Worm (Caenorhabditis elegans) whole organism, L2 larva: ENCODE data around the gene mob-4.

ENCODE experiments used
- C34F6.9 ChIP-seq: fragments of 150-350 bp; optimal IDR thresholded peaks from 2 replicates; lab custom pipeline; 2014; ENCODE audit warnings: missing biosample characterization, missing genetic modification characterization
- F13H6.1 ChIP-seq: sonication (generic microtip); optimal IDR thresholded peaks from 2 replicates; lab custom pipeline; 2016; ENCODE audit warnings: missing genetic modification characterization, missing compliant biosample characterization
- R02D3.7 ChIP-seq: fragments of 150-350 bp; optimal IDR thresholded peaks from 2 replicates; lab custom pipeline; 2014; ENCODE audit warnings: missing biosample characterization, missing genetic modification characterization
- alr-1 ChIP-seq: fragments of 150-350 bp; optimal IDR thresholded peaks from 2 replicates; lab custom pipeline; 2014; ENCODE audit warnings: missing biosample characterization, missing genetic modification characterization
- aly-2 ChIP-seq: fragments of 150-350 bp; optimal IDR thresholded peaks from 2 replicates; lab custom pipeline; 2014; ENCODE audit warnings: missing biosample characterization, missing genetic modification characterization
- ama-1 ChIP-seq: fragments of 150-350 bp; optimal IDR thresholded peaks from 2 replicates; lab custom pipeline; 2018; ENCODE audit warnings: inconsistent platforms
- ceh-16 ChIP-seq: fragments of 150-350 bp; optimal IDR thresholded peaks from 2 replicates; lab custom pipeline; 2014; ENCODE audit warnings: missing biosample characterization, missing genetic modification characterization
- ceh-82 ChIP-seq: fragments of 150-350 bp; optimal IDR thresholded peaks from 2 replicates; lab custom pipeline; 2014; ENCODE audit warnings: missing biosample characterization, missing genetic modification characterization
- crh-2 ChIP-seq: sonication (generic microtip); optimal IDR thresholded peaks from 2 replicates; lab custom pipeline; 2017; ENCODE audit warnings: missing biosample characterization, missing genetic modification characterization
- egl-27 ChIP-seq: sonication (generic microtip); optimal IDR thresholded peaks from 3 replicates; lab custom pipeline; 2017; ENCODE audit warnings: missing biosample characterization, missing genetic modification reagents, missing genetic modification characterization
- elt-1 ChIP-seq: fragments of 150-350 bp; optimal IDR thresholded peaks from 2 replicates; lab custom pipeline; 2014; ENCODE audit warnings: missing biosample characterization, missing genetic modification characterization
- fos-1 ChIP-seq: fragments of 150-350 bp; optimal IDR thresholded peaks from 2 replicates; lab custom pipeline; 2014; ENCODE audit warnings: missing biosample characterization, missing genetic modification characterization
- gmeb-1 ChIP-seq: fragments of 150-350 bp; optimal IDR thresholded peaks from 2 replicates; lab custom pipeline; 2014; ENCODE audit warnings: missing biosample characterization, missing genetic modification characterization
- lin-13 ChIP-seq: fragments of 150-350 bp; optimal IDR thresholded peaks from 2 replicates; lab custom pipeline; 2014; ENCODE audit warnings: missing biosample characterization, missing genetic modification reagents, missing genetic modification characterization
- lin-39 ChIP-seq: fragments of 150-350 bp; optimal IDR thresholded peaks from 2 replicates; lab custom pipeline; 2014; ENCODE audit warnings: missing biosample characterization, missing genetic modification reagents, missing genetic modification characterization
- lsy-2 ChIP-seq, 2 experiments: fragments of 150-350 bp in 1 of 2; sonication (generic microtip) in 1 of 2; optimal IDR thresholded peaks; 2 replicates each; lab custom pipeline; 2014 to 2017; ENCODE audit warnings: missing biosample characterization in 2 of 2, missing genetic modification characterization in 2 of 2
- mab-5 ChIP-seq: fragments of 150-350 bp; optimal IDR thresholded peaks from 2 replicates; lab custom pipeline; 2014; ENCODE audit warnings: missing biosample characterization, missing genetic modification characterization
- mbf-1 ChIP-seq: sonication (generic microtip); optimal IDR thresholded peaks from 2 replicates; lab custom pipeline; 2017; ENCODE audit warnings: missing biosample characterization, missing genetic modification characterization
- nhr-12 ChIP-seq: fragments of 150-350 bp; optimal IDR thresholded peaks from 2 replicates; lab custom pipeline; 2014; ENCODE audit warnings: missing biosample characterization, missing genetic modification characterization
- nhr-129 ChIP-seq: fragments of 150-350 bp; optimal IDR thresholded peaks from 2 replicates; lab custom pipeline; 2014; ENCODE audit warnings: missing biosample characterization, missing genetic modification characterization
- nhr-25 ChIP-seq: fragments of 150-350 bp; sonication (generic microtip); optimal IDR thresholded peaks from 3 replicates; lab custom pipeline; 2014; ENCODE audit warnings: missing biosample characterization, missing genetic modification characterization
- peb-1 ChIP-seq: fragments of 150-350 bp; optimal IDR thresholded peaks from 2 replicates; lab custom pipeline; 2014; ENCODE audit warnings: missing biosample characterization, missing genetic modification characterization
- sem-4 ChIP-seq: fragments of 150-350 bp; optimal IDR thresholded peaks from 2 replicates; lab custom pipeline; 2014; ENCODE audit warnings: missing biosample characterization, missing genetic modification reagents, missing genetic modification characterization
- skn-1 ChIP-seq: sonication (generic microtip); optimal IDR thresholded peaks from 2 replicates; lab custom pipeline; 2017; ENCODE audit warnings: missing biosample characterization, missing genetic modification characterization
- sma-3 ChIP-seq: sonication (generic microtip); optimal IDR thresholded peaks from 2 replicates; lab custom pipeline; 2016; ENCODE audit warnings: missing genetic modification reagents, missing genetic modification characterization, missing compliant biosample characterization
- sma-9 ChIP-seq, 2 experiments: fragments of 150-350 bp in 1 of 2; sonication (generic microtip) in 1 of 2; optimal IDR thresholded peaks; 2 replicates each; lab custom pipeline; 2014 to 2016; ENCODE audit warnings: missing genetic modification characterization in 2 of 2, mild to moderate bottlenecking in 1 of 2, missing biosample characterization in 1 of 2, missing compliant biosample characterization in 1 of 2, missing genetic modification reagents in 1 of 2, moderate library complexity in 1 of 2
- snpc-4 ChIP-seq: fragments of 150-350 bp; optimal IDR thresholded peaks from 2 replicates; lab custom pipeline; 2014; ENCODE audit warnings: missing biosample characterization, missing genetic modification characterization
- unc-39 ChIP-seq: fragments of 150-350 bp; optimal IDR thresholded peaks from 2 replicates; lab custom pipeline; 2014; ENCODE audit warnings: missing biosample characterization, missing genetic modification characterization
- unc-62 ChIP-seq: fragments of 150-350 bp; optimal IDR thresholded peaks from 2 replicates; lab custom pipeline; 2014; ENCODE audit warnings: missing biosample characterization, missing genetic modification reagents, missing genetic modification characterization
- zag-1 ChIP-seq: fragments of 150-350 bp; optimal IDR thresholded peaks from 2 replicates; lab custom pipeline; 2014; ENCODE audit warnings: missing biosample characterization, missing genetic modification characterization
- ztf-1 ChIP-seq: fragments of 200-800 bp; sonication (Bioruptor generic); conservative IDR thresholded peaks from 2 replicates; pipeline ENCODE4 v1.3.6; 2022; ENCODE audit warnings: missing genetic modification characterization, missing compliant biosample characterization

Gene mob-4

ce11 chrIII:8235358-8235757 lies 10.5 kb downstream of the mob-4 start, which contains the start of gene C02F5.14:
C02F5.14 (minus strand) TSS chrIII:8235514.
- TF ChIP-seq egl-27 = no peak
- TF ChIP-seq aly-2 (tag; lab: Kevin White, UChicago) = no peak
- no peak for TF ChIP-seq ama-1 (lab: Kevin White, UChicago)
- no peak for TF ChIP-seq crh-2
- TF ChIP-seq sma-3 (GFP tag; lab: Kevin White, UChicago) = no peak
- no peak for TF ChIP-seq sem-4
- no peak for TF ChIP-seq mab-5 (tag; lab: Kevin White, UChicago)
- TF ChIP-seq ceh-16 = no peak
- TF ChIP-seq ceh-82 (tag; lab: Kevin White, UChicago) = no peak
- TF ChIP-seq R02D3.7 = no peak
- no peak for TF ChIP-seq snpc-4 (tag; lab: Kevin White, UChicago)
- TF ChIP-seq zag-1 (tag; lab: Kevin White, UChicago) = no peak
- no peak for TF ChIP-seq ztf-1 (GFP tag; lab: Robert Waterston, UW)
- TF ChIP-seq elt-1 = no peak
- TF ChIP-seq peb-1 (tag; lab: Kevin White, UChicago) = no peak
- TF ChIP-seq unc-39 (tag; lab: Kevin White, UChicago) = no peak
- no peak for TF ChIP-seq lin-39
- no peak for TF ChIP-seq alr-1 (tag; lab: Kevin White, UChicago)
- TF ChIP-seq unc-62 = no peak
- TF ChIP-seq, all 48 proteins: peak for 0

- TF ChIP-seq ceh-82 (tag; lab: Kevin White, UChicago) (no peak), unc-39 (tag; lab: Kevin White, UChicago) (no peak), lin-13 (GFP tag; lab: Kevin White, UChicago) (no peak), nhr-12 (no peak), lin-39 (no peak), nhr-25 (no peak), aly-2 (tag; lab: Kevin White, UChicago) (no peak), ama-1 (lab: Kevin White, UChicago) (no peak), skn-1 (no peak), nhr-129 (no peak), peb-1 (tag; lab: Kevin White, UChicago) (no peak), alr-1 (tag; lab: Kevin White, UChicago) (no peak), sma-9 (GFP tag; optimal IDR thresholded peaks at IDR 0.05; lab: Kevin White, UChicago) (no peak), sma-9 (tag; optimal IDR thresholded peaks at IDR 0.05; lab: Kevin White, UChicago) (no peak)
These were observed 11.0 kb downstream of the mob-4 start, which contains the start of gene C02F5.5 for ce11 chrIII:8235880-8236279. C02F5.5 (plus strand) TSS chrIII:8236180.

- no peak for TF ChIP-seq ceh-82 (tag; lab: Kevin White, UChicago)
- TF ChIP-seq fos-1 (tag; lab: Kevin White, UChicago) = peak; percentile 93
- TF ChIP-seq lsy-2 (tag; optimal IDR thresholded peaks at IDR 0.05; lab: Kevin White, UChicago) = peak in 1 of 2 experiments; percentile 2
- peak; percentile 3 for TF ChIP-seq gmeb-1 (tag; lab: Kevin White, UChicago)
These were observed 12.9 kb downstream of the mob-4 start, which contains the start of gene tsp-2 for ce11 chrIII:8237827-8238226. tsp-2 (minus strand) TSS chrIII:8237935.

- peak; percentile 69 for TF ChIP-seq fos-1 (tag; lab: Kevin White, UChicago)
- TF ChIP-seq crh-2 = no peak
- TF ChIP-seq, all 48 proteins: peak for 1
These were observed 14.4 kb downstream of the mob-4 start, which contains the start of gene tsp-1 for ce11 chrIII:8239325-8239724. tsp-1 (minus strand) TSS chrIII:8239423.

- TF ChIP-seq mbf-1 (no peak), fos-1 (tag; lab: Kevin White, UChicago) (peak; percentile 93)
These were observed 15.3 kb downstream of the mob-4 start for ce11 chrIII:8240247-8240646.

ce11 chrIII:8240948-8241347 lies 16.1 kb downstream of the mob-4 start:
- no peak for TF ChIP-seq mbf-1

ce11 chrIII:8242809-8243208 lies 17.9 kb downstream of the mob-4 start, which contains the start of gene C02F5.12:
C02F5.12 (minus strand) TSS chrIII:8243029.
- TF ChIP-seq nhr-129 (peak; percentile 51), C34F6.9 (tag; lab: Kevin White, UChicago) (peak; percentile 43), lin-13 (GFP tag; lab: Kevin White, UChicago) (peak; percentile 8), crh-2 (peak; percentile 10), F13H6.1 (tag; lab: Kevin White, UChicago) (peak; percentile 20), sma-3 (GFP tag; lab: Kevin White, UChicago) (peak; percentile 0), lsy-2 (tag; optimal IDR thresholded peaks at IDR 0.05; lab: Kevin White, UChicago) (peak in 1 of 2 experiments; percentile 44), R02D3.7 (no peak), fos-1 (tag; lab: Kevin White, UChicago) (peak; percentile 38), mbf-1 (no peak), sma-9 (GFP tag; optimal IDR thresholded peaks at IDR 0.05; lab: Kevin White, UChicago) (peak; percentile 7), sma-9 (tag; optimal IDR thresholded peaks at IDR 0.05; lab: Kevin White, UChicago) (no peak), peb-1 (tag; lab: Kevin White, UChicago) (no peak)
